Worm (Caenorhabditis elegans): ENCODE data around the gene ttr-31.

- TF ChIP-seq mls-2 (tag; optimal IDR thresholded peaks at IDR 0.05) (no peak), nhr-76 (tag; optimal IDR thresholded peaks at IDR 0.05) (no peak), nhr-12 (tag; optimal IDR thresholded peaks at IDR 0.05) (no peak), lsy-2 (tag; optimal IDR thresholded peaks at IDR 0.05) (no peak), lin-13 (tag; optimal IDR thresholded peaks at IDR 0.05) (no peak)
Observed at ce11 chrX:10982051-10982450, 26.8 kb downstream of the ttr-31 start, which contains the start of gene ver-4.

All from whole organism, mixed stage, embryonic.